Worm (Caenorhabditis elegans): Measurements from ENCODE around the gene T21C9.6.

DNA sequence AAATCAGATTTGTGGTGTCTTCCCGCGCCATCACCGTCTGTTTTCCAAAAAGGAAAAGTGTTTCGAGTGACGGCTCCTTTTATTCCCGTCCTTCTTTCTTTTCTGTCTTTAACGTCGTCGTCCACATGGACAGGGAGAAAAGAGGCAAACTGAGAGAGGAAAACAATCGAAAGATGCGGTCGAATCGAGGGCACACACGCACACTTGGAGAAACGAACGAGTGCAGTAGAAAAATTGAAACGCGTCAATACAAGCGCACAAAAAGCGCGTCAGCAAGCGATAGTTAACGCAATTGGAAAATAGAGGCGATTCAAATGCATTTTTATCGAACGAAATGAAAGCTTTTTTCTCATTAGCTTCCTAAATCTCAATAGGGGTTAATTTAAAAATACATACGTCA is 44.9 kb upstream of the T21C9.6 start:
- TF ChIP-seq nhr-47 (tag; optimal IDR thresholded peaks at IDR 0.05) (peak; percentile 96), nhr-90 (tag; optimal IDR thresholded peaks at IDR 0.05; ENCODE audit: poor library complexity) (peak; percentile 93), F16B12.6 (tag; optimal IDR thresholded peaks at IDR 0.05) (peak; percentile 57), lsy-2 (tag; optimal IDR thresholded peaks at IDR 0.05) (peak; percentile 93 to 95), lin-13 (GFP tag; optimal IDR thresholded peaks at IDR 0.05) (peak; percentile 80), snpc-4 (tag; optimal IDR thresholded peaks at IDR 0.05) (peak; percentile 88), blmp-1 (tag; optimal IDR thresholded peaks at IDR 0.05) (peak; percentile 92), aly-2 (tag; optimal IDR thresholded peaks at IDR 0.05) (peak; percentile 89), unc-62 (GFP tag; optimal IDR thresholded peaks at IDR 0.05) (no peak), elt-2 (tag; optimal IDR thresholded peaks at IDR 0.05) (peak; percentile 62)
